Worm (Caenorhabditis elegans) whole organism, L4 larva: Measurements from ENCODE around the gene prcc-1.
"Not testable (repeated sequence)": the region's sequence is repeated elsewhere in the genome, so short reads cannot be mapped to it uniquely, and the experiment has no call there.

Source experiments
- T20F7.1 ChIP-seq: fragments of 200-800 bp; sonication (Bioruptor generic); optimal IDR thresholded peaks from 2 replicates; lab custom pipeline; 2018; ENCODE audit warnings: mild to moderate bottlenecking, missing genetic modification characterization, missing compliant biosample characterization
- fos-1 ChIP-seq: fragments of 150-350 bp; optimal IDR thresholded peaks from 2 replicates; lab custom pipeline; 2014; ENCODE audit warnings: missing biosample characterization, missing genetic modification characterization
- lin-15B ChIP-seq: fragments of 150-350 bp; sonication (generic microtip); optimal IDR thresholded peaks from 3 replicates; lab custom pipeline; 2014; ENCODE audit warnings: missing biosample characterization, missing genetic modification characterization
- lin-39 ChIP-seq: fragments of 150-350 bp; optimal IDR thresholded peaks from 2 replicates; lab custom pipeline; 2014; ENCODE audit warnings: missing biosample characterization, missing genetic modification reagents, missing genetic modification characterization
- nhr-6 ChIP-seq: fragments of 150-350 bp; optimal IDR thresholded peaks from 2 replicates; lab custom pipeline; 2014; ENCODE audit warnings: missing biosample characterization, missing genetic modification characterization
- nhr-77 ChIP-seq: fragments of 150-350 bp; optimal IDR thresholded peaks from 2 replicates; lab custom pipeline; 2014; ENCODE audit warnings: missing biosample characterization, missing genetic modification characterization
- pha-4 ChIP-seq, 2 experiments: fragments of 150-350 bp in 1 of 2; fragments of 200-800 bp in 1 of 2; sonication (Bioruptor generic) in 1 of 2; IDR thresholded peaks in 1 of 2; optimal IDR thresholded peaks in 1 of 2; 2 replicates each; pipeline versions ENCODE4 v1.3.6 to Lab custom; 2014 to 2022; ENCODE audit warnings: missing genetic modification characterization in 2 of 2, missing genetic modification reagents in 2 of 2, missing biosample characterization in 1 of 2, missing compliant biosample characterization in 1 of 2
- skn-1 ChIP-seq: fragments of 150-350 bp; optimal IDR thresholded peaks from 2 replicates; lab custom pipeline; 2014; ENCODE audit warnings: missing biosample characterization, missing genetic modification characterization
- snpc-4 ChIP-seq: fragments of 150-350 bp; optimal IDR thresholded peaks from 2 replicates; lab custom pipeline; 2014; ENCODE audit warnings: missing biosample characterization, missing genetic modification characterization

- not testable (repeated sequence) for TF ChIP-seq fos-1 (tag; lab: Kevin White, UChicago); pha-4 (tag; optimal IDR thresholded peaks at IDR 0.05; lab: Kevin White, UChicago); T20F7.1 (GFP tag; lab: Kevin White, UChicago); nhr-77 (tag; lab: Kevin White, UChicago); lin-15B; skn-1 (tag; lab: Kevin White, UChicago); lin-39 (tag; lab: Kevin White, UChicago); snpc-4; nhr-6 (tag; lab: Kevin White, UChicago)
- TF ChIP-seq pha-4 (GFP tag; IDR thresholded peaks at IDR 0.05; lab: Robert Waterston, UW) = peak; percentile 76
Observed at ce11 chrIV:13140792-13141191, 47.2 kb upstream of the prcc-1 start.
